Worm (Caenorhabditis elegans) whole organism, early embryonic: ENCODE results near the gene nspc-9.
"Not testable (repeated sequence)": the region's sequence is repeated elsewhere in the genome, so short reads cannot be mapped to it uniquely, and the experiment has no call there.

Source experiments
- B0310.2 ChIP-seq: sonication (generic microtip); optimal IDR thresholded peaks from 2 replicates; lab custom pipeline; 2016; ENCODE audit warnings: mild to moderate bottlenecking, missing genetic modification characterization, missing compliant biosample characterization
- F13C5.2 ChIP-seq: sonication (generic microtip); optimal IDR thresholded peaks from 2 replicates; lab custom pipeline; 2017; ENCODE audit warnings: mild to moderate bottlenecking, missing genetic modification characterization, inconsistent platforms, missing compliant biosample characterization
- aly-1 ChIP-seq: sonication (generic microtip); optimal IDR thresholded peaks from 2 replicates; lab custom pipeline; 2016; ENCODE audit warnings: missing genetic modification characterization, missing compliant biosample characterization
- ama-1 ChIP-seq: fragments of 150-350 bp; optimal IDR thresholded peaks from 2 replicates; lab custom pipeline; 2014
- ceh-13 ChIP-seq: fragments of 200-800 bp; sonication (Bioruptor generic); optimal IDR thresholded peaks from 2 replicates; lab custom pipeline; 2018; ENCODE audit warnings: mild to moderate bottlenecking, missing genetic modification characterization, missing compliant biosample characterization
- ceh-36 ChIP-seq: sonication (generic microtip); optimal IDR thresholded peaks from 2 replicates; lab custom pipeline; 2016; ENCODE audit warnings: missing genetic modification characterization, inconsistent platforms, missing compliant biosample characterization
- ets-7 ChIP-seq: sonication (generic microtip); optimal IDR thresholded peaks from 2 replicates; lab custom pipeline; 2016; ENCODE audit warnings: missing genotype, missing genetic modification characterization, missing compliant biosample characterization
- flt-1 ChIP-seq: fragments of 200-800 bp; sonication (Bioruptor generic); IDR thresholded peaks from 2 replicates; pipeline ENCODE4 v1.3.6; 2022; ENCODE audit warnings: missing genetic modification characterization, missing compliant biosample characterization
- hmbx-1 ChIP-seq: sonication (generic microtip); optimal IDR thresholded peaks from 2 replicates; lab custom pipeline; 2016; ENCODE audit warnings: mild to moderate bottlenecking, missing genetic modification characterization, missing compliant biosample characterization
- hmg-4 ChIP-seq: fragments of 200-800 bp; sonication (Bioruptor generic); optimal IDR thresholded peaks from 2 replicates; lab custom pipeline; 2018; ENCODE audit warnings: mild to moderate bottlenecking, missing genetic modification characterization, missing compliant biosample characterization
- hnd-1 ChIP-seq: sonication (generic microtip); optimal IDR thresholded peaks from 2 replicates; lab custom pipeline; 2016; ENCODE audit warnings: missing genetic modification characterization, missing compliant biosample characterization
- pes-1 ChIP-seq: fragments of 200-800 bp; sonication (Bioruptor generic); IDR thresholded peaks from 2 replicates; pipeline ENCODE4 v1.3.6; 2022; ENCODE audit warnings: missing genetic modification reagents, missing genetic modification characterization, missing compliant biosample characterization
- scrt-1 ChIP-seq: fragments of 200-800 bp; sonication (Bioruptor generic); IDR thresholded peaks from 2 replicates; pipeline ENCODE4 v1.3.6; 2022; ENCODE audit warnings: missing genetic modification characterization, missing compliant biosample characterization
- sea-1 ChIP-seq: fragments of 200-800 bp; sonication (Bioruptor generic); conservative IDR thresholded peaks from 2 replicates; pipeline ENCODE4 v1.3.6; 2022; ENCODE audit warnings: missing genetic modification characterization, missing compliant biosample characterization
- tbx-11 ChIP-seq: fragments of 200-800 bp; sonication (Bioruptor generic); IDR thresholded peaks from 2 replicates; pipeline ENCODE4 v1.3.6; 2022; ENCODE audit warnings: missing genetic modification characterization, missing compliant biosample characterization
- tbx-37 ChIP-seq: fragments of 200-800 bp; sonication (Bioruptor generic); conservative IDR thresholded peaks from 2 replicates; pipeline ENCODE4 v1.3.6; 2022; ENCODE audit warnings: missing genetic modification reagents, missing genetic modification characterization, missing compliant biosample characterization
- tra-4 ChIP-seq: sonication (generic microtip); optimal IDR thresholded peaks from 2 replicates; lab custom pipeline; 2017; ENCODE audit warnings: missing genetic modification characterization, missing compliant biosample characterization

Gene nspc-9

DNA sequence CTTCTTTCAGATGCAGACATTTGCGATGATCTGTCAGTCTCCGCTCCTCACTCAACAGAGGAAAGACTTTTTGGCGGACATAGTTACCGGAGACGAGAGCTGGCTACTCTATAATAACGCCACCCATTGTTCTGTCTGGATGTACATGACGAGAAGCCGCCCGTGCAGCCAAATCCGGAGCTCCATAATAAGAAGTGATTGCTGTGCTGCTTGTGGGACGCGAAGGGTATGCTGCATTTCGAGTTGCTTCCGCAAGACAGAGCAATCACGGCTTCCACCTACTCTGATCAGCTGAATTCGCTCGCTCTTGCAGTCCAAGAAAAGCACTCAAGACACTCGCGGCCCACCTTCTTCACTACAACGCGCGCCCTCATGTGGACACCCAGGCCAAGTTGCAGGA, 29.4 kb downstream of the nspc-9 start:
- TF ChIP-seq ama-1 (no peak), F13C5.2 (tag; lab: Kevin White, UChicago) (no peak), hmbx-1 (tag; lab: Kevin White, UChicago) (no peak), scrt-1 (no peak), aly-1 (tag; lab: Kevin White, UChicago) (no peak), tra-4 (tag; lab: Kevin White, UChicago) (no peak), flt-1 (GFP tag; lab: Robert Waterston, UW) (no peak), sea-1 (GFP tag; lab: Robert Waterston, UW) (no peak), tbx-37 (GFP tag; lab: Robert Waterston, UW) (no peak), B0310.2 (tag; lab: Kevin White, UChicago) (no peak), ceh-36 (tag; lab: Kevin White, UChicago) (no peak), hnd-1 (no peak), ets-7 (no peak), ceh-13 (no peak), tbx-11 (GFP tag; lab: Robert Waterston, UW) (no peak), pes-1 (GFP tag; lab: Robert Waterston, UW) (no peak), hmg-4 (GFP tag; lab: Kevin White, UChicago) (no peak)

DNA sequence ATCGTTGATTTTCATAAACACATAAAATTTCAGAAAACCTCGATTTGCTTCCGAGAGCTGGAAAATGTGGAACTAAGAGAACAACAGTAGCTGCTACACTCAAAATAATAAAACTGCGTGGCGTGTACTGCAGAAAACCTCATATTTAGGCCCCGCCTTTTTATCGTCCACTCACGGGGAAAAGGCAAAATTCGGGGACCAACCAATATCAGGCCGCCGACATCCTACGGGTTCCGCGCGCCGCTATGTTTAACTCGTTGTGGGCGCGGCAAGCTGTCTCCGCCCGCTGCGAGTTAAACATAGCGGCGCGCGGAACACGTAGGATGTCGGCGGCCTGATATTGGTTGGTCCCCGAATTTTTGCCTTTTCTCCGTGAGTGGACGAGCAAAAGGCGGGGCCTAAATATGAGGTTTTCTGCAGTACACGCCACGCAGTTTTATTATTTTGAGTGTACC, 35.1 kb downstream of the nspc-9 start, which contains the start of gene F17A2.16:
F17A2.16 (plus strand) TSS at position 405 of the 455 bp plus-strand sequence.
- TF ChIP-seq tra-4 (tag; lab: Kevin White, UChicago); tbx-37 (GFP tag; lab: Robert Waterston, UW); hnd-1: not testable (repeated sequence)

ce11 chrX:12306565-12306964, 36.6 kb downstream of the nspc-9 start, which contains the start of gene phf-32:
Gene phf-32, plus strand, starts transcription at chrX:12306865.
- TF ChIP-seq tbx-37 (GFP tag; lab: Robert Waterston, UW) (no peak), flt-1 (GFP tag; lab: Robert Waterston, UW) (no peak), pes-1 (GFP tag; lab: Robert Waterston, UW) (no peak), tbx-11 (GFP tag; lab: Robert Waterston, UW) (no peak), ets-7 (no peak), ceh-13 (no peak), hmg-4 (GFP tag; lab: Kevin White, UChicago) (no peak), B0310.2 (tag; lab: Kevin White, UChicago) (no peak), aly-1 (tag; lab: Kevin White, UChicago) (no peak), hmbx-1 (tag; lab: Kevin White, UChicago) (no peak), ama-1 (no peak), F13C5.2 (tag; lab: Kevin White, UChicago) (no peak), sea-1 (GFP tag; lab: Robert Waterston, UW) (no peak), tra-4 (tag; lab: Kevin White, UChicago) (no peak), ceh-36 (tag; lab: Kevin White, UChicago) (no peak), scrt-1 (no peak), hnd-1 (no peak)

ce11 chrX:12304231-12304630, 38.9 kb downstream of the nspc-9 start:
- TF ChIP-seq ets-7 = no peak
- TF ChIP-seq hmg-4 (GFP tag; lab: Kevin White, UChicago) = no peak
- no peak for TF ChIP-seq hnd-1
- no peak for TF ChIP-seq pes-1 (GFP tag; lab: Robert Waterston, UW)
- TF ChIP-seq F13C5.2 (tag; lab: Kevin White, UChicago) = no peak
- no peak for TF ChIP-seq B0310.2 (tag; lab: Kevin White, UChicago)
- no peak for TF ChIP-seq hmbx-1 (tag; lab: Kevin White, UChicago)
- TF ChIP-seq aly-1 (tag; lab: Kevin White, UChicago) = no peak
- no peak for TF ChIP-seq tbx-37 (GFP tag; lab: Robert Waterston, UW)

DNA sequence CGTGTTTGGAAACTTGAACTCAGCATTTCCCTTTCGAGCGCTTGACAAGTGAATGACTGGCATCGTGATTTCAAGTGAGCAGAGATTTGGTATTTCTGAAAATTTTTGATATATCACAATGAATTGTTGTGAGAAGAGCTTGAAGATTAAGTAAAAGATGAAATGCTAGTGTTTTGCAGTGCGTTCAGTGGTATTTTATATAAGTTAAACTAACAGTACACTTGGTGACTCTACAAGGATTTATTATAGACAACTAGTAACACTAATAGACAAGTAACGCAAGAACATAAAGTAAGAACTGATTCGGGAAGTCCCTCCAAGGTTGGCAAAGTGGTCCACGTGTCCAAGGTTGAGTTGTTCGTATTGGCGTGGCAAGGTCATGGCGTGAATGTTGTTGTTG, 40.4 kb downstream of the nspc-9 start, which contains the start of gene dot-1.3:
dot-1.3 (minus strand) TSS at position 101 of the 400 bp plus-strand sequence.
- TF ChIP-seq pes-1 (GFP tag; lab: Robert Waterston, UW); hmbx-1 (tag; lab: Kevin White, UChicago); sea-1 (GFP tag; lab: Robert Waterston, UW): not testable (repeated sequence)

ce11 chrX:12299834-12300233, 43.3 kb downstream of the nspc-9 start, which contains the start of gene W06D11.5:
Gene W06D11.5, plus strand, starts transcription at chrX:12300134.
- TF ChIP-seq F13C5.2 (tag; lab: Kevin White, UChicago) = no peak
- TF ChIP-seq tbx-11 (GFP tag; lab: Robert Waterston, UW) = no peak
- no peak for TF ChIP-seq hmg-4 (GFP tag; lab: Kevin White, UChicago)
- no peak for TF ChIP-seq tbx-37 (GFP tag; lab: Robert Waterston, UW)
- no peak for TF ChIP-seq hnd-1
- no peak for TF ChIP-seq ceh-36 (tag; lab: Kevin White, UChicago)
- no peak for TF ChIP-seq scrt-1
- TF ChIP-seq tra-4 (tag; lab: Kevin White, UChicago) = no peak
- TF ChIP-seq pes-1 (GFP tag; lab: Robert Waterston, UW) = no peak
- no peak for TF ChIP-seq B0310.2 (tag; lab: Kevin White, UChicago)

- no peak for TF ChIP-seq tra-4 (tag; lab: Kevin White, UChicago)
- no peak for TF ChIP-seq hmbx-1 (tag; lab: Kevin White, UChicago)
- TF ChIP-seq scrt-1 = no peak
- TF ChIP-seq ama-1 = no peak
- no peak for TF ChIP-seq aly-1 (tag; lab: Kevin White, UChicago)
- TF ChIP-seq ceh-36 (tag; lab: Kevin White, UChicago) = no peak
- TF ChIP-seq B0310.2 (tag; lab: Kevin White, UChicago) = no peak
- TF ChIP-seq flt-1 (GFP tag; lab: Robert Waterston, UW) = no peak
- TF ChIP-seq tbx-11 (GFP tag; lab: Robert Waterston, UW) = no peak
Measured at ce11 chrX:12298324-12298723, 44.9 kb downstream of the nspc-9 start, which contains the start of gene W06D11.3. Gene W06D11.3, plus strand, starts transcription at chrX:12298683.
